Fruit fly (Drosophila melanogaster) whole organism, adult: Measurements from ENCODE around the gene CG34293.

Experiments
- CG11617 ChIP-seq: fragments of 200-800 bp; sonication (Bioruptor generic); optimal IDR thresholded peaks from 2 replicates; lab custom pipeline; 2017; ENCODE audit warnings: mild to moderate bottlenecking, missing biosample characterization, missing genetic modification reagents, missing genetic modification characterization
- CG12768 ChIP-seq: fragments of 200-800 bp; sonication (Bioruptor generic); optimal IDR thresholded peaks from 2 replicates; lab custom pipeline; 2017; ENCODE audit warnings: missing biosample characterization, missing genetic modification characterization, mild to moderate bottlenecking, moderate library complexity, missing genetic modification reagents
- CG14711 ChIP-seq: fragments of 200-800 bp; sonication (Bioruptor generic); optimal IDR thresholded peaks from 2 replicates; lab custom pipeline; 2018; ENCODE audit warnings: missing biosample characterization, mild to moderate bottlenecking, missing genetic modification characterization, moderate library complexity
- CG1620 ChIP-seq: fragments of 200-800 bp; sonication (Bioruptor generic); optimal IDR thresholded peaks from 2 replicates; lab custom pipeline; 2016; ENCODE audit warnings: missing biosample characterization, missing genetic modification characterization
- CG33017 ChIP-seq: fragments of 200-800 bp; sonication (Bioruptor generic); optimal IDR thresholded peaks from 2 replicates; lab custom pipeline; 2018; ENCODE audit warnings: missing biosample characterization, mild to moderate bottlenecking, missing genetic modification characterization, moderate library complexity
- CG5204 ChIP-seq: fragments of 200-800 bp; sonication (Bioruptor generic); optimal IDR thresholded peaks from 2 replicates; lab custom pipeline; 2016; ENCODE audit warnings: missing biosample characterization, missing genetic modification characterization
- CG7045 ChIP-seq: fragments of 200-800 bp; sonication (Bioruptor generic); optimal IDR thresholded peaks from 2 replicates; lab custom pipeline; 2017; ENCODE audit warnings: missing biosample characterization, mild to moderate bottlenecking, missing genetic modification characterization
- CG7101 ChIP-seq: fragments of 200-800 bp; sonication (Bioruptor generic); optimal IDR thresholded peaks from 2 replicates; lab custom pipeline; 2018; ENCODE audit warnings: missing biosample characterization, mild to moderate bottlenecking, missing genetic modification characterization, moderate library complexity
- Clk ChIP-seq: fragments of 200-800 bp; sonication (Bioruptor generic); optimal IDR thresholded peaks from 2 replicates; lab custom pipeline; 2017; ENCODE audit warnings: missing biosample characterization, missing genetic modification characterization
- Crg-1 ChIP-seq: fragments of 200-800 bp; sonication (Bioruptor generic); optimal IDR thresholded peaks from 2 replicates; lab custom pipeline; 2016; ENCODE audit warnings: missing biosample characterization, missing genetic modification characterization
- Hr96 ChIP-seq: fragments of 200-800 bp; sonication (Bioruptor generic); optimal IDR thresholded peaks from 2 replicates; lab custom pipeline; 2016; ENCODE audit warnings: missing biosample characterization, missing genetic modification characterization
- Mnt ChIP-seq: fragments of 200-800 bp; sonication (Bioruptor generic); optimal IDR thresholded peaks from 2 replicates; lab custom pipeline; 2016; ENCODE audit warnings: missing biosample characterization, mild to moderate bottlenecking, missing genetic modification characterization
- bab1 ChIP-seq: fragments of 200-800 bp; sonication (Bioruptor generic); optimal IDR thresholded peaks from 3 replicates; lab custom pipeline; 2019; ENCODE audit warnings: missing biosample characterization, mild to moderate bottlenecking, missing genetic modification characterization, moderate library complexity
- cic ChIP-seq: fragments of 200-800 bp; sonication (Bioruptor generic); optimal IDR thresholded peaks from 2 replicates; lab custom pipeline; 2017; ENCODE audit warnings: missing biosample characterization, mild to moderate bottlenecking, missing genetic modification characterization, moderate library complexity
- cnc ChIP-seq, 2 experiments: fragments of >200 bp; optimal IDR thresholded peaks; 2 replicates each; lab custom pipeline; 2017
- kay ChIP-seq: fragments of 200-800 bp; sonication (Bioruptor generic); peaks from one replicate; lab custom pipeline; 2016; ENCODE audit warnings: missing biosample characterization, missing genetic modification characterization, borderline replicate concordance
- ovo ChIP-seq: fragments of 200-800 bp; sonication (Bioruptor generic); optimal IDR thresholded peaks from 2 replicates; lab custom pipeline; 2016; ENCODE audit warnings: missing biosample characterization, missing genetic modification characterization
- pad ChIP-seq: fragments of 200-800 bp; sonication (Bioruptor generic); optimal IDR thresholded peaks from 3 replicates; lab custom pipeline; 2017; ENCODE audit warnings: missing biosample characterization, missing genetic modification characterization, mild to moderate bottlenecking, moderate library complexity, missing genetic modification reagents
- tj ChIP-seq: fragments of 200-800 bp; sonication (Bioruptor generic); optimal IDR thresholded peaks from 3 replicates; lab custom pipeline; 2017; ENCODE audit warnings: missing biosample characterization, mild to moderate bottlenecking, missing genetic modification characterization, moderate library complexity
- toe ChIP-seq: fragments of 200-800 bp; sonication (Bioruptor generic); optimal IDR thresholded peaks from 2 replicates; lab custom pipeline; 2016; ENCODE audit warnings: missing biosample characterization, missing genetic modification characterization

The CG34293 gene

dm6 chr3R:27204694-27205414 is 39.5 kb upstream of the CG34293 start:
- TF ChIP-seq bab1 (GFP tag; lab: Kevin White, UChicago) = no peak
- TF ChIP-seq CG5204 (GFP tag; lab: Kevin White, UChicago) = no peak
- no peak for TF ChIP-seq CG1620 (GFP tag; lab: Kevin White, UChicago)
- TF ChIP-seq cic (GFP tag; lab: Kevin White, UChicago) = no peak
- TF ChIP-seq toe = no peak
- TF ChIP-seq ovo (GFP tag; lab: Kevin White, UChicago) = no peak
- TF ChIP-seq CG12768 (GFP tag; lab: Kevin White, UChicago) = no peak
- TF ChIP-seq cnc (optimal IDR thresholded peaks at IDR 0.05; lab: Kevin White, UChicago) = no peak
- no peak for TF ChIP-seq tj
- TF ChIP-seq Crg-1 (GFP tag; lab: Kevin White, UChicago) = no peak
- TF ChIP-seq Mnt (GFP tag; lab: Kevin White, UChicago) = no peak
- no peak for TF ChIP-seq pad (GFP tag; lab: Kevin White, UChicago)
- no peak for TF ChIP-seq Clk (GFP tag; lab: Kevin White, UChicago)
- TF ChIP-seq CG14711 = no peak
- no peak for TF ChIP-seq CG33017

dm6 chr3R:27203856-27204255 is 38.5 kb upstream of the CG34293 start:
- TF ChIP-seq Mnt (GFP tag; lab: Kevin White, UChicago) (no peak), CG5204 (GFP tag; lab: Kevin White, UChicago) (no peak), CG11617 (no peak), Hr96 (GFP tag; lab: Kevin White, UChicago) (no peak), pad (GFP tag; lab: Kevin White, UChicago) (no peak), bab1 (GFP tag; lab: Kevin White, UChicago) (no peak), CG7045 (GFP tag; lab: Kevin White, UChicago) (no peak), tj (no peak), Crg-1 (GFP tag; lab: Kevin White, UChicago) (no peak), CG14711 (no peak), CG7101 (tag; lab: Kevin White, UChicago) (no peak), toe (no peak)

dm6 chr3R:27202330-27202729 is 37.0 kb upstream of the CG34293 start:
- TF ChIP-seq cnc (optimal IDR thresholded peaks at IDR 0.05; lab: Kevin White, UChicago) (no peak), CG1620 (GFP tag; lab: Kevin White, UChicago) (no peak)

DNA sequence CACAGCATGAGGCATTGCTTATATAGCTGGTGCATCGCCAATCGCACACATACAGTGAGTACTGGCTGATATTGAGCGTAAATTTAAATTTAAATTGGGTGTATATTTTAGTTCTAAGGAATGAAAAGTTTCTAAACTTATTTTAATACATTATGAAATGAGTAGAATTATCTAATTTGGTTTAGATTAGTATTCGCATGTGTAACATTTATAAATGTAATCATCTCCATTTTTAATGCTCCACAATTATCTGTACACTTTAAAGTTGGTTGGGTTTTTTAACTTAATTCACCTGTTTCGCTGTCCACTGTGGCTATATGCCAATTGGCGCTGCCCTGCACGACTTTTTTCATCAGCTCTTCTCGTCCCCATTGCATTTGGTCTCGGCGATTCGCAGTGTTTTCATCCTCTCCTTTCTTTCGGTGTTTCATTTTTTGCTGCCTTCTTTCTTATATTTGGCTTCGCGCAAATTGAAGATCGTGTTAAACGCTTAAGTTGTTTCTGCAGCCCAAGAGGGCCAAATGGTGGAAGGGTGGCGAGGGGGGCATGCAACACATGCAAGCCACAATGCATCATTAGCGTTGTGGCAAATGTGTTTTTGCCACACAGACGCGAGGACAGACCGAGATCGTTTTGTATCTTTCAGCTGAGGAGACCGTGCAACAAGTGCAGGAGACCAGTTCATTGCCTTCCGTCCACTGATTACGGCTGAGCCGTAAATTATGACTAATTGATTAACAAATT is 36.3 kb upstream of the CG34293 start:
- TF ChIP-seq tj (no peak), CG33017 (no peak), CG14711 (no peak), cic (GFP tag; lab: Kevin White, UChicago) (no peak), CG1620 (GFP tag; lab: Kevin White, UChicago) (no peak), Mnt (GFP tag; lab: Kevin White, UChicago) (no peak), pad (GFP tag; lab: Kevin White, UChicago) (no peak), cnc (optimal IDR thresholded peaks at IDR 0.05; lab: Kevin White, UChicago) (no peak), CG7101 (tag; lab: Kevin White, UChicago) (no peak), ovo (GFP tag; lab: Kevin White, UChicago) (no peak), Clk (GFP tag; lab: Kevin White, UChicago) (no peak), Crg-1 (GFP tag; lab: Kevin White, UChicago) (no peak), CG5204 (GFP tag; lab: Kevin White, UChicago) (no peak), toe (no peak), CG11617 (no peak), bab1 (GFP tag; lab: Kevin White, UChicago) (no peak), Hr96 (GFP tag; lab: Kevin White, UChicago) (no peak), CG12768 (GFP tag; lab: Kevin White, UChicago) (no peak), kay (no peak)

- no peak for TF ChIP-seq CG5204 (GFP tag; lab: Kevin White, UChicago)
- no peak for TF ChIP-seq toe
- no peak for TF ChIP-seq tj
- TF ChIP-seq CG7045 (GFP tag; lab: Kevin White, UChicago) = no peak
- TF ChIP-seq CG11617 = no peak
- no peak for TF ChIP-seq cic (GFP tag; lab: Kevin White, UChicago)
- TF ChIP-seq cnc (optimal IDR thresholded peaks at IDR 0.05; lab: Kevin White, UChicago) = no peak
- no peak for TF ChIP-seq Crg-1 (GFP tag; lab: Kevin White, UChicago)
- TF ChIP-seq CG7101 (tag; lab: Kevin White, UChicago) = no peak
- TF ChIP-seq Mnt (GFP tag; lab: Kevin White, UChicago) = no peak
- TF ChIP-seq ovo (GFP tag; lab: Kevin White, UChicago) = no peak
- TF ChIP-seq kay = no peak
- TF ChIP-seq Clk (GFP tag; lab: Kevin White, UChicago) = no peak
- no peak for TF ChIP-seq CG33017
- TF ChIP-seq Hr96 (GFP tag; lab: Kevin White, UChicago) = no peak
These were observed 33.8 kb upstream of the CG34293 start for dm6 chr3R:27198883-27199780.
